Fruit fly (Drosophila melanogaster) whole organism, adult: Measurements from ENCODE around the gene CG10035.

Experiments
- CG11617 ChIP-seq: fragments of 200-800 bp; sonication (Bioruptor generic); optimal IDR thresholded peaks from 2 replicates; lab custom pipeline; 2017; ENCODE audit warnings: mild to moderate bottlenecking, missing biosample characterization, missing genetic modification reagents, missing genetic modification characterization
- CG14711 ChIP-seq: fragments of 200-800 bp; sonication (Bioruptor generic); optimal IDR thresholded peaks from 2 replicates; lab custom pipeline; 2018; ENCODE audit warnings: missing biosample characterization, mild to moderate bottlenecking, missing genetic modification characterization, moderate library complexity
- CG1620 ChIP-seq: fragments of 200-800 bp; sonication (Bioruptor generic); optimal IDR thresholded peaks from 2 replicates; lab custom pipeline; 2016; ENCODE audit warnings: missing biosample characterization, missing genetic modification characterization
- CG7045 ChIP-seq: fragments of 200-800 bp; sonication (Bioruptor generic); optimal IDR thresholded peaks from 2 replicates; lab custom pipeline; 2017; ENCODE audit warnings: missing biosample characterization, mild to moderate bottlenecking, missing genetic modification characterization
- CG7101 ChIP-seq: fragments of 200-800 bp; sonication (Bioruptor generic); optimal IDR thresholded peaks from 2 replicates; lab custom pipeline; 2018; ENCODE audit warnings: missing biosample characterization, mild to moderate bottlenecking, missing genetic modification characterization, moderate library complexity
- Clk ChIP-seq: fragments of 200-800 bp; sonication (Bioruptor generic); optimal IDR thresholded peaks from 2 replicates; lab custom pipeline; 2017; ENCODE audit warnings: missing biosample characterization, missing genetic modification characterization
- Hr96 ChIP-seq: fragments of 200-800 bp; sonication (Bioruptor generic); optimal IDR thresholded peaks from 2 replicates; lab custom pipeline; 2016; ENCODE audit warnings: missing biosample characterization, missing genetic modification characterization
- Mnt ChIP-seq: fragments of 200-800 bp; sonication (Bioruptor generic); optimal IDR thresholded peaks from 2 replicates; lab custom pipeline; 2016; ENCODE audit warnings: missing biosample characterization, mild to moderate bottlenecking, missing genetic modification characterization
- kay ChIP-seq: fragments of 200-800 bp; sonication (Bioruptor generic); peaks from one replicate; lab custom pipeline; 2016; ENCODE audit warnings: missing biosample characterization, missing genetic modification characterization, borderline replicate concordance
- ovo ChIP-seq: fragments of 200-800 bp; sonication (Bioruptor generic); optimal IDR thresholded peaks from 2 replicates; lab custom pipeline; 2016; ENCODE audit warnings: missing biosample characterization, missing genetic modification characterization
- pad ChIP-seq: fragments of 200-800 bp; sonication (Bioruptor generic); optimal IDR thresholded peaks from 3 replicates; lab custom pipeline; 2017; ENCODE audit warnings: missing biosample characterization, missing genetic modification characterization, mild to moderate bottlenecking, moderate library complexity, missing genetic modification reagents
- toe ChIP-seq: fragments of 200-800 bp; sonication (Bioruptor generic); optimal IDR thresholded peaks from 2 replicates; lab custom pipeline; 2016; ENCODE audit warnings: missing biosample characterization, missing genetic modification characterization

DNA sequence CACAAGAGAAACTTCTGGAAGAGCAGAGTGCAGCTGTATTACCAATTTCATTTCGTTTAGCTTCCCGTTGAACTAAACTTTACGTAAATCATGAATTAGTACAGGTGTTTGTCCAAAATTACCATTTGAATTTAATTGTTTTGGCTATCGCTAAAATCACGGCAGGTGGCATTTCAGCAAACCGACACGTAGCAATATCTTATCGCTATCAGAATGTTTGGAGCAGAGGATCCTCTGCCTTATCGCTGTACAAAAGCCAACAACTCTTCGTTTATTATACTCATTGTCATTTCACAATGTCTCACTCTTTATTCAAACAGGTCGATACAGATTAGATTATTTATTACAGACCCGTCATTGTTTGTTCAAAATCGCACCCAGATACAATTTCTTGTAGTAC lies 16.6 kb downstream of the CG10035 start:
- TF ChIP-seq CG7045 (GFP tag; lab: Kevin White, UChicago) (no peak), toe (no peak), CG14711 (tag; lab: Kevin White, UChicago) (no peak), Clk (no peak), CG1620 (GFP tag; lab: Kevin White, UChicago) (no peak), pad (GFP tag; lab: Kevin White, UChicago) (no peak), Mnt (GFP tag; lab: Kevin White, UChicago) (no peak), Hr96 (GFP tag; lab: Kevin White, UChicago) (no peak), CG11617 (no peak), CG7101 (tag; lab: Kevin White, UChicago) (no peak), kay (GFP tag; lab: Kevin White, UChicago) (peak; percentile 8), ovo (no peak)
